Fruit fly (Drosophila melanogaster) whole organism, embryonic: ENCODE results near the gene BckdhA.

ENCODE experiments used
- Adf1 ChIP-seq: fragments of 200-800 bp; sonication (Bioruptor generic); IDR thresholded peaks from 2 replicates; pipeline ENCODE4 v1.3.6; 2022; ENCODE audit warnings: missing biosample characterization, missing genetic modification characterization
- Atf3 ChIP-seq: fragments of 200-800 bp; sonication (Bioruptor generic); optimal IDR thresholded peaks from 3 replicates; lab custom pipeline; 2016; ENCODE audit warnings: missing biosample characterization, missing genetic modification characterization
- Bteb2 ChIP-seq: fragments of 200-800 bp; sonication (Bioruptor generic); optimal IDR thresholded peaks from 2 replicates; lab custom pipeline; 2016; ENCODE audit warnings: missing biosample characterization, missing genetic modification characterization
- CG11085 ChIP-seq: fragments of 200-800 bp; sonication (Bioruptor generic); IDR thresholded peaks from 2 replicates; pipeline ENCODE4 v1.3.6; 2022; ENCODE audit warnings: missing biosample characterization, missing genetic modification characterization
- CG11695 ChIP-seq: fragments of 200-800 bp; sonication (Bioruptor generic); IDR thresholded peaks from 3 replicates; pipeline ENCODE4 v1.3.6; 2022; ENCODE audit warnings: missing biosample characterization, missing genetic modification characterization
- CG12659 ChIP-seq: fragments of 200-800 bp; sonication (Bioruptor generic); optimal IDR thresholded peaks from 3 replicates; lab custom pipeline; 2017; ENCODE audit warnings: mild to moderate bottlenecking, missing biosample characterization, missing genetic modification reagents, missing genetic modification characterization
- CG14710 ChIP-seq: fragments of 200-800 bp; sonication (Bioruptor generic); optimal IDR thresholded peaks from 3 replicates; lab custom pipeline; 2019; ENCODE audit warnings: missing biosample characterization, mild to moderate bottlenecking, missing genetic modification characterization, moderate library complexity
- CG1529 ChIP-seq: fragments of 200-800 bp; sonication (Bioruptor generic); optimal IDR thresholded peaks from 3 replicates; lab custom pipeline; 2018; ENCODE audit warnings: missing biosample characterization, missing genetic modification characterization
- CG2129 ChIP-seq: fragments of 200-800 bp; sonication (Bioruptor generic); IDR thresholded peaks from 2 replicates; pipeline ENCODE4 v1.3.6; 2022; ENCODE audit warnings: missing biosample characterization, missing genetic modification characterization; ENCODE audit not compliant: partially characterized antibody
- CG30020 ChIP-seq: fragments of 200-800 bp; optimal IDR thresholded peaks from 2 replicates; lab custom pipeline; 2019; ENCODE audit warnings: missing biosample characterization, mild to moderate bottlenecking, missing genetic modification characterization, moderate library complexity
- CG32532 ChIP-seq: fragments of 200-800 bp; sonication (Bioruptor generic); IDR thresholded peaks from 2 replicates; pipeline ENCODE4 v1.3.6; 2022; ENCODE audit warnings: missing biosample characterization, missing genetic modification characterization
- CG3838 ChIP-seq: fragments of 200-800 bp; sonication (Bioruptor generic); optimal IDR thresholded peaks from 3 replicates; lab custom pipeline; 2016; ENCODE audit warnings: missing biosample characterization, missing genetic modification characterization
- CG4854 ChIP-seq: fragments of 200-800 bp; sonication (Bioruptor generic); optimal IDR thresholded peaks from 2 replicates; lab custom pipeline; 2016; ENCODE audit warnings: missing biosample characterization, missing genetic modification characterization, inconsistent platforms
- CG6254 ChIP-seq: fragments of 200-800 bp; sonication (Bioruptor generic); optimal IDR thresholded peaks from 3 replicates; lab custom pipeline; 2017; ENCODE audit warnings: mild to moderate bottlenecking, missing biosample characterization, missing genetic modification reagents, missing genetic modification characterization
- CG7372 ChIP-seq: fragments of 200-800 bp; sonication (Bioruptor generic); IDR thresholded peaks from 2 replicates; pipeline ENCODE4 v1.3.6; 2022; ENCODE audit warnings: missing biosample characterization, missing genetic modification characterization
- CG7928 ChIP-seq: fragments of 200-800 bp; sonication (Bioruptor generic); optimal IDR thresholded peaks from 2 replicates; lab custom pipeline; 2017; ENCODE audit warnings: missing biosample characterization, mild to moderate bottlenecking, missing genetic modification characterization
- CG8944 ChIP-seq: fragments of 200-800 bp; sonication (Bioruptor generic); optimal IDR thresholded peaks from 3 replicates; lab custom pipeline; 2016; ENCODE audit warnings: missing biosample characterization, missing genetic modification characterization
- CG9437 ChIP-seq: fragments of 200-800 bp; sonication (Bioruptor generic); optimal IDR thresholded peaks from 2 replicates; lab custom pipeline; 2018; ENCODE audit warnings: missing biosample characterization, mild to moderate bottlenecking, missing genetic modification characterization
- Dp ChIP-seq: fragments of 200-800 bp; sonication (Bioruptor generic); optimal IDR thresholded peaks from 2 replicates; lab custom pipeline; 2018; ENCODE audit warnings: missing biosample characterization, mild to moderate bottlenecking, missing genetic modification characterization, moderate library complexity
- ERR ChIP-seq: fragments of 200-800 bp; sonication (Bioruptor generic); optimal IDR thresholded peaks from 2 replicates; lab custom pipeline; 2016; ENCODE audit warnings: missing biosample characterization, missing genetic modification characterization
- HLHmδ ChIP-seq: fragments of 200-800 bp; sonication (Bioruptor generic); optimal IDR thresholded peaks from 2 replicates; lab custom pipeline; 2018; ENCODE audit warnings: missing biosample characterization, mild to moderate bottlenecking, missing genetic modification characterization, moderate library complexity
- Lhr ChIP-seq: fragments of 200-800 bp; sonication (Bioruptor generic); optimal IDR thresholded peaks from 3 replicates; lab custom pipeline; 2017; ENCODE audit warnings: mild to moderate bottlenecking, missing biosample characterization, missing genetic modification reagents, missing genetic modification characterization
- Mrtf ChIP-seq: fragments of 200-800 bp; sonication (Bioruptor generic); IDR thresholded peaks from 3 replicates; pipeline ENCODE4 v1.3.6; 2022; ENCODE audit warnings: missing biosample characterization, missing genetic modification characterization
- NC2α ChIP-seq: fragments of 200-800 bp; sonication (Bioruptor generic); optimal IDR thresholded peaks from 2 replicates; lab custom pipeline; 2016; ENCODE audit warnings: missing biosample characterization, missing genetic modification characterization
- Spps ChIP-seq: fragments of 200-800 bp; sonication (Bioruptor generic); optimal IDR thresholded peaks from 2 replicates; lab custom pipeline; 2018; ENCODE audit warnings: missing biosample characterization, mild to moderate bottlenecking, missing genetic modification characterization
- Sry-β ChIP-seq: fragments of 200-800 bp; sonication (Bioruptor generic); optimal IDR thresholded peaks from 2 replicates; lab custom pipeline; 2018; ENCODE audit warnings: missing biosample characterization, mild to moderate bottlenecking, missing genetic modification characterization, moderate library complexity
- al ChIP-seq: fragments of 200-800 bp; sonication (Bioruptor generic); IDR thresholded peaks from 2 replicates; pipeline ENCODE4 v1.3.6; 2022; ENCODE audit warnings: missing biosample characterization, missing genetic modification characterization
- ash1 ChIP-seq: fragments of 200-800 bp; sonication (Bioruptor generic); optimal IDR thresholded peaks from 2 replicates; lab custom pipeline; 2018; ENCODE audit warnings: missing biosample characterization, mild to moderate bottlenecking, missing genetic modification characterization
- btn ChIP-seq: fragments of 200-800 bp; sonication (Bioruptor generic); optimal IDR thresholded peaks from 2 replicates; lab custom pipeline; 2016; ENCODE audit warnings: missing biosample characterization, missing genetic modification characterization
- chinmo ChIP-seq: fragments of 200-800 bp; sonication (Bioruptor generic); IDR thresholded peaks from 4 replicates; pipeline ENCODE4 v1.3.6; 2022; ENCODE audit warnings: missing biosample characterization, missing genetic modification characterization; ENCODE audit not compliant: partially characterized antibody
- chm ChIP-seq: fragments of 200-800 bp; sonication (Bioruptor generic); IDR thresholded peaks from 2 replicates; pipeline ENCODE4 v1.3.6; 2022; ENCODE audit warnings: missing biosample characterization, missing genetic modification characterization
- crol ChIP-seq: fragments of 200-800 bp; sonication (Bioruptor generic); IDR thresholded peaks from 2 replicates; pipeline ENCODE4 v1.3.6; 2022; ENCODE audit warnings: missing biosample characterization, missing genetic modification characterization
- danr ChIP-seq: fragments of 200-800 bp; sonication (Bioruptor generic); IDR thresholded peaks from 2 replicates; pipeline ENCODE4 v1.3.6; 2022; ENCODE audit warnings: missing biosample characterization, missing genetic modification characterization
- dmrt99B ChIP-seq: fragments of 200-800 bp; sonication (Bioruptor generic); optimal IDR thresholded peaks from 2 replicates; lab custom pipeline; 2018; ENCODE audit warnings: missing biosample characterization, mild to moderate bottlenecking, missing genetic modification characterization, moderate library complexity
- fd3F ChIP-seq: fragments of 200-800 bp; sonication (Bioruptor generic); optimal IDR thresholded peaks from 2 replicates; lab custom pipeline; 2018; ENCODE audit warnings: missing biosample characterization, mild to moderate bottlenecking, missing genetic modification characterization, moderate library complexity
- fd64A ChIP-seq: fragments of 200-800 bp; sonication (Bioruptor generic); optimal IDR thresholded peaks from 3 replicates; lab custom pipeline; 2018; ENCODE audit warnings: missing biosample characterization, mild to moderate bottlenecking, missing genetic modification characterization
- grau ChIP-seq: fragments of 200-800 bp; optimal IDR thresholded peaks from 3 replicates; lab custom pipeline; 2019; ENCODE audit warnings: missing biosample characterization, mild to moderate bottlenecking, missing genetic modification characterization, moderate library complexity
- ind ChIP-seq: fragments of 200-800 bp; sonication (Bioruptor generic); optimal IDR thresholded peaks from 3 replicates; lab custom pipeline; 2016; ENCODE audit warnings: missing biosample characterization, missing genetic modification characterization
- lola ChIP-seq, 3 experiments: fragments of >200 bp in 2 of 3; fragments of 200-800 bp in 1 of 3; sonication (Bioruptor generic) in 1 of 3; optimal IDR thresholded peaks; 2 replicates each; lab custom pipeline; 2017 to 2019; ENCODE audit warnings: missing biosample characterization in 3 of 3, missing genetic modification characterization in 3 of 3, mild to moderate bottlenecking in 1 of 3, moderate library complexity in 1 of 3
- lov ChIP-seq, 2 experiments: fragments of 200-800 bp in 1 of 2; fragments of >200 bp in 1 of 2; sonication (Bioruptor generic) in 1 of 2; IDR thresholded peaks in 1 of 2; optimal IDR thresholded peaks in 1 of 2; 2 replicates in 1 of 2; 3 replicates in 1 of 2; pipeline versions ENCODE4 v1.3.6 to Lab custom; 2017 to 2022; ENCODE audit warnings: missing biosample characterization in 1 of 2, missing genetic modification characterization in 1 of 2
- tll ChIP-seq, 2 experiments: fragments of 200-800 bp in 1 of 2; fragments of >200 bp in 1 of 2; sonication (Bioruptor generic) in 1 of 2; optimal IDR thresholded peaks; 2 replicates each; lab custom pipeline; 2017 to 2019; ENCODE audit warnings: missing biosample characterization in 2 of 2, missing genetic modification characterization in 2 of 2, mild to moderate bottlenecking in 1 of 2, moderate library complexity in 1 of 2
- tna ChIP-seq: fragments of 200-800 bp; sonication (Bioruptor generic); IDR thresholded peaks from 2 replicates; pipeline ENCODE4 v1.3.6; 2022; ENCODE audit warnings: missing biosample characterization, missing genetic modification characterization; ENCODE audit not compliant: partially characterized antibody
- trh ChIP-seq: fragments of 200-800 bp; sonication (Bioruptor generic); optimal IDR thresholded peaks from 2 replicates; lab custom pipeline; 2016; ENCODE audit warnings: missing biosample characterization, missing genetic modification characterization
- twi ChIP-seq: fragments of 200-800 bp; optimal IDR thresholded peaks from 2 replicates; lab custom pipeline; 2019; ENCODE audit warnings: missing biosample characterization, mild to moderate bottlenecking, missing genetic modification characterization, moderate library complexity
- tx ChIP-seq: fragments of 200-800 bp; sonication (Bioruptor generic); optimal IDR thresholded peaks from 2 replicates; lab custom pipeline; 2016; ENCODE audit warnings: missing biosample characterization, missing genetic modification characterization
- unpg ChIP-seq: fragments of 200-800 bp; sonication (Bioruptor generic); optimal IDR thresholded peaks from 3 replicates; lab custom pipeline; 2018; ENCODE audit warnings: missing biosample characterization, mild to moderate bottlenecking, missing genetic modification characterization, moderate library complexity
- zen2 ChIP-seq: fragments of 200-800 bp; sonication (Bioruptor generic); IDR thresholded peaks from 3 replicates; pipeline ENCODE4 v1.3.6; 2022; ENCODE audit warnings: missing biosample characterization, missing genetic modification characterization; ENCODE audit not compliant: partially characterized antibody
- zfh1 ChIP-seq: fragments of 200-800 bp; sonication (Bioruptor generic); IDR thresholded peaks from 3 replicates; pipeline ENCODE4 v1.3.6; 2022; ENCODE audit warnings: missing biosample characterization, missing genetic modification characterization
- zfh2 ChIP-seq: fragments of 200-800 bp; sonication (Bioruptor generic); optimal IDR thresholded peaks from 2 replicates; lab custom pipeline; 2016; ENCODE audit warnings: missing biosample characterization, missing genetic modification characterization

The BckdhA gene

dm6 chr3R:9534125-9534496 is 21.5 kb upstream of the BckdhA start (continued):
- TF ChIP-seq Mrtf (GFP tag; lab: Robert Waterston, UW), result peak; percentile 84; the same call in 1 of the 3 replicates
- TF ChIP-seq danr, result peak; percentile 82
- peak; percentile 83 for TF ChIP-seq twi
- no peak for TF ChIP-seq HLHmδ
- peak; percentile 93 for TF ChIP-seq CG32532 (GFP tag; lab: Robert Waterston, UW)
- TF ChIP-seq btn, result peak; percentile 87
- peak; percentile 91 for TF ChIP-seq zfh1 (GFP tag; lab: Robert Waterston, UW)
- peak; percentile 84 for TF ChIP-seq al
- peak; percentile 90 for TF ChIP-seq CG8944 (GFP tag; lab: Kevin White, UChicago)
- TF ChIP-seq Spps, result peak; percentile 88
- peak; percentile 33 for TF ChIP-seq CG7928 (GFP tag; lab: Kevin White, UChicago)
- peak; percentile 92 for TF ChIP-seq CG14710
- peak; percentile 89 for TF ChIP-seq Bteb2
- TF ChIP-seq tll (GFP tag; optimal IDR thresholded peaks at IDR 0.05; lab: Kevin White, UChicago), result no peak
- TF ChIP-seq NC2α (GFP tag; lab: Kevin White, UChicago), result peak; percentile 86
- TF ChIP-seq CG4854 (GFP tag; lab: Kevin White, UChicago), result peak; percentile 85
- TF ChIP-seq CG11085 (GFP tag; lab: Robert Waterston, UW), result peak; percentile 78
- TF ChIP-seq ash1 (GFP tag; lab: Kevin White, UChicago), result no peak
- peak; percentile 91 for TF ChIP-seq tx (GFP tag; lab: Kevin White, UChicago)
- peak; percentile 97 for TF ChIP-seq unpg
- TF ChIP-seq grau (tag; lab: Kevin White, UChicago), result peak; percentile 91
- TF ChIP-seq crol (GFP tag; lab: Robert Waterston, UW), result peak; percentile 42; the same call in 1 of the 2 replicates
- TF ChIP-seq CG12659 (GFP tag; lab: Kevin White, UChicago), result peak; percentile 89
- TF ChIP-seq chinmo (GFP tag; lab: Robert Waterston, UW), result no peak
- peak; percentile 87 for TF ChIP-seq chm
- peak; percentile 80 for TF ChIP-seq trh (GFP tag; lab: Kevin White, UChicago)
- TF ChIP-seq Dp (GFP tag; lab: Kevin White, UChicago), result no peak
- TF ChIP-seq CG30020, result peak; percentile 73
- TF ChIP-seq CG11695 (GFP tag; lab: Robert Waterston, UW), result peak; percentile 90
- no peak for TF ChIP-seq tna
- TF ChIP-seq Atf3 (GFP tag; lab: Kevin White, UChicago), result peak; percentile 94
- TF ChIP-seq zen2 (GFP tag; lab: Robert Waterston, UW), result no peak
- TF ChIP-seq dmrt99B (tag; lab: Kevin White, UChicago), result peak; percentile 98
- no peak for TF ChIP-seq CG2129 (GFP tag; lab: Robert Waterston, UW)
- TF ChIP-seq zfh2, result peak; percentile 70
- peak; percentile 87 for TF ChIP-seq CG7372 (GFP tag; lab: Robert Waterston, UW)
- peak; percentile 93 for TF ChIP-seq CG6254 (GFP tag; lab: Kevin White, UChicago)
- peak; percentile 91 for TF ChIP-seq ind
- TF ChIP-seq ERR, result peak; percentile 56
- TF ChIP-seq lola (GFP tag; optimal IDR thresholded peaks at IDR 0.05; lab: Kevin White, UChicago), result peak in 1 of 3 experiments; percentile 89
- TF ChIP-seq Sry-β, result peak; percentile 59
- peak; percentile 83 for TF ChIP-seq fd3F (GFP tag; lab: Kevin White, UChicago)
- no peak for TF ChIP-seq Adf1 (GFP tag; lab: Robert Waterston, UW)
- TF ChIP-seq CG1529 (GFP tag; lab: Kevin White, UChicago), result peak; percentile 95
- peak; percentile 89 for TF ChIP-seq Lhr (GFP tag; lab: Kevin White, UChicago)
- peak; percentile 77 for TF ChIP-seq fd64A (GFP tag; lab: Kevin White, UChicago)
- no peak for TF ChIP-seq lov (optimal IDR thresholded peaks at IDR 0.05; lab: Kevin White, UChicago)
- peak; percentile 89; the same call in 2 of the 3 replicates for TF ChIP-seq lov (GFP tag; IDR thresholded peaks at IDR 0.05; lab: Robert Waterston, UW)
- TF ChIP-seq CG3838 (GFP tag; lab: Kevin White, UChicago), result peak; percentile 78
- TF ChIP-seq CG9437, result peak; percentile 90
